Worm (Caenorhabditis elegans) whole organism, L1 larva: ENCODE results near the gene msp-32.

ENCODE experiments used
- C04F5.9 ChIP-seq: sonication (generic microtip); optimal IDR thresholded peaks from 2 replicates; lab custom pipeline; 2016; ENCODE audit warnings: missing genetic modification characterization, missing compliant biosample characterization
- C34B4.2 ChIP-seq: sonication (generic microtip); optimal IDR thresholded peaks from 2 replicates; lab custom pipeline; 2017; ENCODE audit warnings: mild to moderate bottlenecking, missing genetic modification characterization, missing compliant biosample characterization
- aha-1 ChIP-seq: fragments of 150-350 bp; optimal IDR thresholded peaks from 2 replicates; lab custom pipeline; 2014; ENCODE audit warnings: missing biosample characterization, missing genetic modification characterization
- blmp-1 ChIP-seq: fragments of 150-350 bp; optimal IDR thresholded peaks from 2 replicates; lab custom pipeline; 2014; ENCODE audit warnings: missing biosample characterization, missing genetic modification characterization
- ceh-63 ChIP-seq: fragments of 200-800 bp; sonication (Bioruptor generic); optimal IDR thresholded peaks from 2 replicates; lab custom pipeline; 2018; ENCODE audit warnings: mild to moderate bottlenecking, missing genetic modification characterization, missing compliant biosample characterization
- ceh-82 ChIP-seq, 3 experiments: fragments of 150-350 bp in 1 of 3; sonication (generic microtip) in 2 of 3; optimal IDR thresholded peaks; 2 replicates each; lab custom pipeline; 2014 to 2017; ENCODE audit warnings: missing biosample characterization in 3 of 3, missing genetic modification characterization in 3 of 3
- ceh-90 ChIP-seq: sonication (generic microtip); optimal IDR thresholded peaks from 2 replicates; lab custom pipeline; 2016; ENCODE audit warnings: missing genetic modification characterization, missing compliant biosample characterization
- ces-1 ChIP-seq: fragments of 150-350 bp; optimal IDR thresholded peaks from 2 replicates; lab custom pipeline; 2014; ENCODE audit warnings: missing biosample characterization, missing genetic modification reagents, missing genetic modification characterization
- dsc-1 ChIP-seq: sonication (generic microtip); optimal IDR thresholded peaks from 2 replicates; lab custom pipeline; 2016; ENCODE audit warnings: mild to moderate bottlenecking, missing genetic modification characterization, missing compliant biosample characterization
- efl-1 ChIP-seq, 4 experiments: fragments of 150-350 bp; optimal IDR thresholded peaks in 3 of 4; peaks in 1 of 4; 1 replicate in 1 of 4; 2 replicates in 3 of 4; lab custom pipeline; 2014; ENCODE audit warnings: missing biosample characterization in 2 of 4, missing genetic modification characterization in 2 of 4, missing genetic modification reagents in 2 of 4
- efl-3 ChIP-seq: fragments of 200-800 bp; sonication (Bioruptor generic); optimal IDR thresholded peaks from 2 replicates; lab custom pipeline; 2018; ENCODE audit warnings: mild to moderate bottlenecking, missing genetic modification characterization, missing compliant biosample characterization
- egl-27 ChIP-seq, 2 experiments: fragments of 150-350 bp in 1 of 2; sonication (generic microtip); optimal IDR thresholded peaks; 3 replicates each; lab custom pipeline; 2017 to 2018; ENCODE audit warnings: missing biosample characterization in 2 of 2, missing genetic modification characterization in 2 of 2, missing genetic modification reagents in 2 of 2
- ets-5 ChIP-seq: fragments of 200-800 bp; sonication (Bioruptor generic); IDR thresholded peaks from 2 replicates; pipeline ENCODE4 v1.3.6; 2022; ENCODE audit warnings: missing genetic modification characterization, missing compliant biosample characterization
- fkh-10 ChIP-seq: sonication (generic microtip); optimal IDR thresholded peaks from 2 replicates; lab custom pipeline; 2017; ENCODE audit warnings: missing biosample characterization, missing genetic modification reagents, missing genetic modification characterization
- fkh-4 ChIP-seq: sonication (generic microtip); optimal IDR thresholded peaks from 2 replicates; lab custom pipeline; 2016; ENCODE audit warnings: missing compliant biosample characterization, missing genetic modification characterization, borderline replicate concordance
- fos-1 ChIP-seq: fragments of 150-350 bp; optimal IDR thresholded peaks from 2 replicates; lab custom pipeline; 2014; ENCODE audit warnings: missing biosample characterization, missing genetic modification characterization
- hlh-17 ChIP-seq: fragments of 200-800 bp; sonication (Bioruptor generic); optimal IDR thresholded peaks from 2 replicates; lab custom pipeline; 2018; ENCODE audit warnings: missing genetic modification characterization, mild to moderate bottlenecking, missing compliant biosample characterization, moderate library complexity, borderline replicate concordance
- isw-1 ChIP-seq: fragments of 200-800 bp; sonication (Bioruptor generic); IDR thresholded peaks from 2 replicates; pipeline ENCODE4 v1.3.6; 2022; ENCODE audit warnings: missing genetic modification characterization, missing compliant biosample characterization
- jun-1 ChIP-seq: fragments of 150-350 bp; optimal IDR thresholded peaks from 2 replicates; lab custom pipeline; 2014; ENCODE audit warnings: missing biosample characterization, missing genetic modification reagents, missing genetic modification characterization
- lin-14 ChIP-seq: fragments of 200-800 bp; sonication (Bioruptor generic); optimal IDR thresholded peaks from 2 replicates; lab custom pipeline; 2018; ENCODE audit warnings: mild to moderate bottlenecking, missing genetic modification characterization, moderate library complexity, missing compliant biosample characterization
- lin-35 ChIP-seq, 2 experiments: fragments of 150-350 bp; optimal IDR thresholded peaks; 2 replicates each; lab custom pipeline; 2014; ENCODE audit warnings: missing biosample characterization in 2 of 2, missing genetic modification characterization in 2 of 2, missing genetic modification reagents in 2 of 2
- lir-3 ChIP-seq: sonication (generic microtip); optimal IDR thresholded peaks from 2 replicates; lab custom pipeline; 2016; ENCODE audit warnings: mild to moderate bottlenecking, missing genetic modification characterization, moderate library complexity, missing compliant biosample characterization; ENCODE audit not compliant: poor library complexity
- lsy-2 ChIP-seq, 2 experiments: fragments of 150-350 bp; optimal IDR thresholded peaks; 2 replicates each; lab custom pipeline; 2014; ENCODE audit warnings: missing biosample characterization in 2 of 2, missing genetic modification characterization in 2 of 2
- mab-9 ChIP-seq: fragments of 200-800 bp; sonication (Bioruptor generic); IDR thresholded peaks from 2 replicates; pipeline ENCODE4 v1.3.6; 2022; ENCODE audit warnings: missing genetic modification reagents, missing genetic modification characterization, missing compliant biosample characterization
- mef-2 ChIP-seq: fragments of 150-350 bp; optimal IDR thresholded peaks from 2 replicates; lab custom pipeline; 2014; ENCODE audit warnings: missing biosample characterization, missing genetic modification characterization
- mep-1 ChIP-seq: fragments of 150-350 bp; optimal IDR thresholded peaks from 2 replicates; lab custom pipeline; 2014; ENCODE audit warnings: missing biosample characterization, missing genetic modification characterization
- nhr-11 ChIP-seq: fragments of 150-350 bp; optimal IDR thresholded peaks from 2 replicates; lab custom pipeline; 2014; ENCODE audit warnings: missing biosample characterization, missing genetic modification characterization
- nhr-12 ChIP-seq: sonication (generic microtip); optimal IDR thresholded peaks from 2 replicates; lab custom pipeline; 2017; ENCODE audit warnings: missing biosample characterization, missing genetic modification characterization
- nhr-19 ChIP-seq: fragments of 200-800 bp; sonication (Bioruptor generic); conservative IDR thresholded peaks from 2 replicates; pipeline ENCODE4 v1.3.6; 2022; ENCODE audit warnings: missing genetic modification characterization, missing compliant biosample characterization
- nhr-28 ChIP-seq: fragments of 150-350 bp; optimal IDR thresholded peaks from 2 replicates; lab custom pipeline; 2014; ENCODE audit warnings: missing biosample characterization, missing genetic modification characterization
- nhr-77 ChIP-seq: fragments of 150-350 bp; optimal IDR thresholded peaks from 2 replicates; lab custom pipeline; 2014; ENCODE audit warnings: missing biosample characterization, missing genetic modification characterization
- nhr-84 ChIP-seq: sonication (generic microtip); optimal IDR thresholded peaks from 2 replicates; lab custom pipeline; 2017; ENCODE audit warnings: missing biosample characterization, missing genetic modification characterization
- nhr-85 ChIP-seq: sonication (generic microtip); peaks from one replicate; lab custom pipeline; 2016; ENCODE audit warnings: missing genetic modification characterization, inconsistent platforms, missing compliant biosample characterization
- nhr-90 ChIP-seq: sonication (generic microtip); optimal IDR thresholded peaks from 2 replicates; lab custom pipeline; 2016; ENCODE audit warnings: mild to moderate bottlenecking, missing genetic modification characterization, missing compliant biosample characterization; ENCODE audit not compliant: poor library complexity
- pag-3 ChIP-seq: sonication (generic microtip); optimal IDR thresholded peaks from 2 replicates; lab custom pipeline; 2017; ENCODE audit warnings: missing genetic modification characterization, mild to moderate bottlenecking, missing compliant biosample characterization, antibody characterized with exemption, borderline replicate concordance; ENCODE audit not compliant: insufficient read depth
- rnt-1 ChIP-seq: sonication (generic microtip); optimal IDR thresholded peaks from 2 replicates; lab custom pipeline; 2016; ENCODE audit warnings: mild to moderate bottlenecking, missing genetic modification characterization, moderate library complexity, missing compliant biosample characterization
- skn-1 ChIP-seq: fragments of 150-350 bp; optimal IDR thresholded peaks from 2 replicates; lab custom pipeline; 2014; ENCODE audit warnings: missing biosample characterization, missing genetic modification characterization
- snpc-4 ChIP-seq: fragments of 150-350 bp; optimal IDR thresholded peaks from 2 replicates; lab custom pipeline; 2014; ENCODE audit warnings: missing biosample characterization, missing genetic modification characterization
- snu-23 ChIP-seq: sonication (generic microtip); optimal IDR thresholded peaks from 2 replicates; lab custom pipeline; 2016; ENCODE audit warnings: missing genetic modification characterization, missing compliant biosample characterization
- sptf-1 ChIP-seq: fragments of 150-350 bp; optimal IDR thresholded peaks from 2 replicates; lab custom pipeline; 2014; ENCODE audit warnings: missing biosample characterization, missing genetic modification characterization
- sup-37 ChIP-seq: fragments of 200-800 bp; sonication (Bioruptor generic); optimal IDR thresholded peaks from 2 replicates; lab custom pipeline; 2018; ENCODE audit warnings: mild to moderate bottlenecking, missing genetic modification characterization, missing compliant biosample characterization
- tbx-2 ChIP-seq: sonication (generic microtip); optimal IDR thresholded peaks from 2 replicates; lab custom pipeline; 2016; ENCODE audit warnings: missing genetic modification characterization, missing compliant biosample characterization
- tlp-1 ChIP-seq: fragments of 150-350 bp; optimal IDR thresholded peaks from 2 replicates; lab custom pipeline; 2014; ENCODE audit warnings: missing biosample characterization, missing genetic modification characterization
- unc-130 ChIP-seq: fragments of 150-350 bp; optimal IDR thresholded peaks from 2 replicates; lab custom pipeline; 2017; ENCODE audit warnings: missing biosample characterization, missing genetic modification characterization, inconsistent platforms
- unc-86 ChIP-seq: sonication (generic microtip); optimal IDR thresholded peaks from 2 replicates; lab custom pipeline; 2016; ENCODE audit warnings: missing genetic modification characterization, missing compliant biosample characterization
- unc-98 ChIP-seq: fragments of 200-800 bp; sonication (Bioruptor generic); IDR thresholded peaks from 2 replicates; pipeline ENCODE4 v1.3.6; 2022; ENCODE audit warnings: missing genetic modification characterization, missing compliant biosample characterization
- zag-1 ChIP-seq: fragments of 150-350 bp; optimal IDR thresholded peaks from 2 replicates; lab custom pipeline; 2014; ENCODE audit warnings: missing biosample characterization, missing genetic modification characterization
- zip-4 ChIP-seq: fragments of 200-800 bp; sonication (Bioruptor generic); optimal IDR thresholded peaks from 2 replicates; lab custom pipeline; 2018; ENCODE audit warnings: mild to moderate bottlenecking, missing genetic modification characterization, moderate library complexity, missing compliant biosample characterization
- ztf-4 ChIP-seq: fragments of 150-350 bp; optimal IDR thresholded peaks from 2 replicates; lab custom pipeline; 2014; ENCODE audit warnings: missing biosample characterization, missing genetic modification characterization

msp-32 gene

ce11 chrII:4854761-4855160, 43.9 kb upstream of the msp-32 start:
- no peak for TF ChIP-seq ceh-63 (GFP tag; lab: Kevin White, UChicago)
- no peak for TF ChIP-seq nhr-28 (tag; lab: Kevin White, UChicago)
- TF ChIP-seq unc-98 (GFP tag; lab: Robert Waterston, UW), result no peak
- no peak for TF ChIP-seq nhr-12 (tag; lab: Kevin White, UChicago)
- no peak for TF ChIP-seq sptf-1 (tag; lab: Kevin White, UChicago)
- TF ChIP-seq mef-2 (tag; lab: Kevin White, UChicago), result no peak
- TF ChIP-seq lir-3 (tag; lab: Kevin White, UChicago), result no peak
- no peak for TF ChIP-seq dsc-1 (tag; lab: Kevin White, UChicago)
- TF ChIP-seq hlh-17 (GFP tag; lab: Kevin White, UChicago), result no peak
- peak; percentile 19 for TF ChIP-seq blmp-1 (tag; lab: Kevin White, UChicago)
- TF ChIP-seq skn-1, result peak; percentile 64
- no peak for TF ChIP-seq ets-5 (GFP tag; lab: Robert Waterston, UW)
- TF ChIP-seq unc-130, result no peak
- no peak for TF ChIP-seq jun-1 (tag; lab: Kevin White, UChicago)
- no peak for TF ChIP-seq ztf-4
- TF ChIP-seq nhr-11, result no peak
- TF ChIP-seq efl-1 (optimal IDR thresholded peaks at IDR 0.05; lab: Kevin White, UChicago), result no peak
- TF ChIP-seq efl-1 (GFP tag; optimal IDR thresholded peaks at IDR 0.05 in 1 of 2; lab: Kevin White, UChicago), result peak; percentile 11 to 91
- no peak for TF ChIP-seq mab-9 (GFP tag; lab: Robert Waterston, UW)
- TF ChIP-seq egl-27 (tag; optimal IDR thresholded peaks at IDR 0.05; lab: Kevin White, UChicago), result no peak
- TF ChIP-seq unc-86 (tag; lab: Kevin White, UChicago), result no peak
- no peak for TF ChIP-seq nhr-90 (tag; lab: Kevin White, UChicago)
- no peak for TF ChIP-seq nhr-85 (tag; lab: Kevin White, UChicago)
- TF ChIP-seq aha-1, result no peak
- no peak for TF ChIP-seq tbx-2 (tag; lab: Kevin White, UChicago)
- no peak for TF ChIP-seq fkh-4 (tag; lab: Kevin White, UChicago)
- TF ChIP-seq nhr-77, result no peak
- TF ChIP-seq fkh-10 (GFP tag; lab: Kevin White, UChicago), result no peak

- TF ChIP-seq lin-14, result peak; percentile 65
- TF ChIP-seq fkh-10 (GFP tag; lab: Kevin White, UChicago), result no peak
- TF ChIP-seq efl-1 (optimal IDR thresholded peaks at IDR 0.05; lab: Kevin White, UChicago), result peak in 1 of 2 experiments; percentile 14
- TF ChIP-seq efl-1 (GFP tag; optimal IDR thresholded peaks at IDR 0.05 in 1 of 2; lab: Kevin White, UChicago), result no peak
- peak; percentile 5 for TF ChIP-seq rnt-1
- 0 out of 2 replicates have a peak, but pooled peaks have one; percentile 1 for TF ChIP-seq isw-1 (GFP tag; lab: Robert Waterston, UW)
- TF ChIP-seq pag-3 (tag; lab: Kevin White, UChicago), result no peak
- no peak for TF ChIP-seq nhr-12 (tag; lab: Kevin White, UChicago)
Observed at ce11 chrII:4855489-4855888, 43.1 kb upstream of the msp-32 start.

ce11 chrII:4856113-4856512, 42.5 kb upstream of the msp-32 start:
- TF ChIP-seq snpc-4 (no peak), lin-35 (GFP tag; optimal IDR thresholded peaks at IDR 0.05; lab: Kevin White, UChicago) (peak in 1 of 2 experiments; percentile 58), tlp-1 (tag; lab: Kevin White, UChicago) (no peak), nhr-19 (GFP tag; lab: Robert Waterston, UW) (no peak), ceh-82 (tag; optimal IDR thresholded peaks at IDR 0.05; lab: Kevin White, UChicago) (no peak), efl-1 (optimal IDR thresholded peaks at IDR 0.05; lab: Kevin White, UChicago) (no peak), efl-1 (GFP tag; optimal IDR thresholded peaks at IDR 0.05 in 1 of 2; lab: Kevin White, UChicago) (no peak), zag-1 (tag; lab: Kevin White, UChicago) (no peak), sup-37 (GFP tag; lab: Kevin White, UChicago) (no peak), snu-23 (GFP tag; lab: Kevin White, UChicago) (peak; percentile 30), pag-3 (tag; lab: Kevin White, UChicago) (no peak), ztf-4 (no peak), egl-27 (tag; optimal IDR thresholded peaks at IDR 0.05; lab: Kevin White, UChicago) (no peak), C34B4.2 (tag; lab: Kevin White, UChicago) (no peak), mep-1 (tag; lab: Kevin White, UChicago) (peak; percentile 41), C04F5.9 (tag; lab: Kevin White, UChicago) (no peak), nhr-84 (tag; lab: Kevin White, UChicago) (no peak), ceh-90 (no peak), efl-3 (GFP tag; lab: Kevin White, UChicago) (no peak), zip-4 (GFP tag; lab: Kevin White, UChicago) (peak; percentile 76), ces-1 (GFP tag; lab: Kevin White, UChicago) (no peak), fos-1 (tag; lab: Kevin White, UChicago) (no peak), lsy-2 (tag; optimal IDR thresholded peaks at IDR 0.05; lab: Kevin White, UChicago) (peak in 1 of 2 experiments; percentile 34), skn-1 (peak; percentile 57)
